Worm (Caenorhabditis elegans) whole organism, L4 larva: ENCODE data around the gene cdr-4.

Experiments used
- F44E2.7 ChIP-seq: fragments of 200-800 bp; sonication (Bioruptor generic); IDR thresholded peaks from 2 replicates; pipeline ENCODE4 v2.1.2; 2022; ENCODE audit warnings: missing genetic modification characterization, missing compliant biosample characterization
- T20F7.1 ChIP-seq: fragments of 200-800 bp; sonication (Bioruptor generic); optimal IDR thresholded peaks from 2 replicates; lab custom pipeline; 2018; ENCODE audit warnings: mild to moderate bottlenecking, missing genetic modification characterization, missing compliant biosample characterization
- T26A8.4 ChIP-seq: fragments of 200-800 bp; sonication (Bioruptor generic); IDR thresholded peaks from 2 replicates; pipeline ENCODE4 v1.3.6; 2022; ENCODE audit warnings: missing genetic modification characterization, missing compliant biosample characterization
- Y105C5A.15 ChIP-seq: fragments of 200-800 bp; sonication (Bioruptor generic); IDR thresholded peaks from 2 replicates; pipeline ENCODE4 v1.3.6; 2022; ENCODE audit warnings: missing genetic modification characterization, missing compliant biosample characterization
- Y48G9A.11 ChIP-seq: fragments of 200-800 bp; sonication (Bioruptor generic); IDR thresholded peaks from 2 replicates; pipeline ENCODE4 v1.3.6; 2022; ENCODE audit warnings: missing genetic modification reagents, missing genetic modification characterization, missing compliant biosample characterization
- ZK546.5 ChIP-seq, 2 experiments: sonication (generic microtip); optimal IDR thresholded peaks; 2 replicates each; lab custom pipeline; 2017; ENCODE audit warnings: missing biosample characterization in 2 of 2, missing genetic modification characterization in 2 of 2
- ceh-82 ChIP-seq: sonication (generic microtip); optimal IDR thresholded peaks from 2 replicates; lab custom pipeline; 2017; ENCODE audit warnings: missing biosample characterization, missing genetic modification characterization
- ces-1 ChIP-seq: fragments of 150-350 bp; sonication (generic microtip); optimal IDR thresholded peaks from 4 replicates; lab custom pipeline; 2014; ENCODE audit warnings: missing biosample characterization, missing genetic modification reagents, missing genetic modification characterization
- daf-16 ChIP-seq, 3 experiments: sonication (generic microtip); optimal IDR thresholded peaks; 2 replicates each; lab custom pipeline; 2016 to 2017; ENCODE audit warnings: missing genetic modification characterization in 3 of 3, missing genetic modification reagents in 3 of 3, mild to moderate bottlenecking in 2 of 3, missing compliant biosample characterization in 2 of 3, missing biosample characterization in 1 of 3, moderate library complexity in 1 of 3
- daf-19 ChIP-seq: fragments of 200-800 bp; sonication (Bioruptor generic); conservative IDR thresholded peaks from 2 replicates; pipeline ENCODE4 v1.3.6; 2022; ENCODE audit warnings: missing genetic modification characterization, missing compliant biosample characterization
- dmd-6 ChIP-seq: fragments of 200-800 bp; sonication (Bioruptor generic); IDR thresholded peaks from 2 replicates; pipeline ENCODE4 v1.3.6; 2022; ENCODE audit warnings: missing genetic modification reagents, missing genetic modification characterization, missing compliant biosample characterization
- dmd-8 ChIP-seq: fragments of 200-800 bp; sonication (Bioruptor generic); IDR thresholded peaks from 2 replicates; pipeline ENCODE4 v1.3.6; 2022; ENCODE audit warnings: missing genetic modification characterization, missing compliant biosample characterization
- dpl-1 ChIP-seq: fragments of 150-350 bp; optimal IDR thresholded peaks from 2 replicates; lab custom pipeline; 2014; ENCODE audit warnings: missing biosample characterization, missing genetic modification reagents, missing genetic modification characterization
- duxl-1 ChIP-seq: sonication (generic microtip); optimal IDR thresholded peaks from 2 replicates; lab custom pipeline; 2016; ENCODE audit warnings: mild to moderate bottlenecking, missing genetic modification characterization, moderate library complexity, missing compliant biosample characterization; ENCODE audit not compliant: poor library complexity
- dve-1 ChIP-seq: sonication (generic microtip); optimal IDR thresholded peaks from 2 replicates; lab custom pipeline; 2017; ENCODE audit warnings: antibody characterized with exemption, mild to moderate bottlenecking, missing genetic modification characterization, missing compliant biosample characterization; ENCODE audit not compliant: insufficient read depth
- hlh-11 ChIP-seq: fragments of 200-800 bp; sonication (Bioruptor generic); optimal IDR thresholded peaks from 2 replicates; lab custom pipeline; 2018; ENCODE audit warnings: mild to moderate bottlenecking, missing genetic modification characterization, missing compliant biosample characterization
- hlh-30 ChIP-seq: sonication (generic microtip); optimal IDR thresholded peaks from 2 replicates; lab custom pipeline; 2017; ENCODE audit warnings: antibody characterized with exemption, mild to moderate bottlenecking, missing genetic modification characterization, missing compliant biosample characterization; ENCODE audit not compliant: insufficient read depth
- hmg-1.1 ChIP-seq: fragments of 200-800 bp; sonication (Bioruptor generic); IDR thresholded peaks from 2 replicates; pipeline ENCODE4 v1.3.6; 2022; ENCODE audit warnings: missing genetic modification reagents, missing genetic modification characterization, missing compliant biosample characterization
- lin-15B ChIP-seq: fragments of 150-350 bp; sonication (generic microtip); optimal IDR thresholded peaks from 3 replicates; lab custom pipeline; 2014; ENCODE audit warnings: missing biosample characterization, missing genetic modification characterization
- madf-5 ChIP-seq, 2 experiments: fragments of 200-800 bp; sonication (Bioruptor generic); IDR thresholded peaks; 2 replicates each; pipeline ENCODE4 v1.3.6; 2022; ENCODE audit warnings: missing compliant biosample characterization in 2 of 2, missing genetic modification characterization in 2 of 2
- mdl-1 ChIP-seq, 2 experiments: fragments of 150-350 bp in 1 of 2; sonication (generic microtip) in 1 of 2; optimal IDR thresholded peaks; 2 replicates each; lab custom pipeline; 2014 to 2017; ENCODE audit warnings: missing biosample characterization in 2 of 2, missing genetic modification characterization in 2 of 2
- mdt-29 ChIP-seq: fragments of 200-800 bp; sonication (Bioruptor generic); IDR thresholded peaks from 2 replicates; pipeline ENCODE4 v1.3.6; 2022; ENCODE audit warnings: missing genetic modification reagents, missing genetic modification characterization, missing compliant biosample characterization
- mep-1 ChIP-seq: fragments of 150-350 bp; sonication (generic microtip); optimal IDR thresholded peaks from 3 replicates; lab custom pipeline; 2014; ENCODE audit warnings: missing biosample characterization, missing genetic modification characterization
- mes-2 ChIP-seq: sonication (generic microtip); optimal IDR thresholded peaks from 2 replicates; lab custom pipeline; 2016; ENCODE audit warnings: missing genotype, mild to moderate bottlenecking, missing genetic modification characterization, missing compliant biosample characterization; ENCODE audit not compliant: poor library complexity, severe bottlenecking
- mxl-2 ChIP-seq: fragments of 200-800 bp; sonication (Bioruptor generic); conservative IDR thresholded peaks from 2 replicates; pipeline ENCODE4 v1.3.6; 2022; ENCODE audit warnings: missing genetic modification reagents, missing genetic modification characterization, missing compliant biosample characterization
- nhr-102 ChIP-seq: sonication (generic microtip); optimal IDR thresholded peaks from 2 replicates; lab custom pipeline; 2016; ENCODE audit warnings: mild to moderate bottlenecking, missing genetic modification characterization, moderate library complexity, missing compliant biosample characterization
- nhr-111 ChIP-seq: fragments of 200-800 bp; sonication (Bioruptor generic); optimal IDR thresholded peaks from 2 replicates; lab custom pipeline; 2018; ENCODE audit warnings: mild to moderate bottlenecking, missing genetic modification characterization, missing compliant biosample characterization
- nhr-28 ChIP-seq: fragments of 150-350 bp; optimal IDR thresholded peaks from 2 replicates; lab custom pipeline; 2014; ENCODE audit warnings: missing biosample characterization, missing genetic modification characterization
- nhr-42 ChIP-seq: fragments of 200-800 bp; sonication (Bioruptor generic); IDR thresholded peaks from 2 replicates; pipeline ENCODE4 v1.3.6; 2022; ENCODE audit warnings: missing genetic modification characterization, missing compliant biosample characterization
- nhr-48 ChIP-seq: sonication (generic microtip); optimal IDR thresholded peaks from 2 replicates; lab custom pipeline; 2016; ENCODE audit warnings: mild to moderate bottlenecking, missing genetic modification characterization, missing compliant biosample characterization
- nhr-6 ChIP-seq: fragments of 150-350 bp; optimal IDR thresholded peaks from 2 replicates; lab custom pipeline; 2014; ENCODE audit warnings: missing biosample characterization, missing genetic modification characterization
- pha-4 ChIP-seq, 2 experiments: fragments of 150-350 bp in 1 of 2; fragments of 200-800 bp in 1 of 2; sonication (Bioruptor generic) in 1 of 2; IDR thresholded peaks in 1 of 2; optimal IDR thresholded peaks in 1 of 2; 2 replicates each; pipeline versions ENCODE4 v1.3.6 to Lab custom; 2014 to 2022; ENCODE audit warnings: missing genetic modification characterization in 2 of 2, missing genetic modification reagents in 2 of 2, missing biosample characterization in 1 of 2, missing compliant biosample characterization in 1 of 2
- skn-1 ChIP-seq: fragments of 150-350 bp; optimal IDR thresholded peaks from 2 replicates; lab custom pipeline; 2014; ENCODE audit warnings: missing biosample characterization, missing genetic modification characterization
- snpc-1.2 ChIP-seq: fragments of 200-800 bp; sonication (Bioruptor generic); IDR thresholded peaks from 2 replicates; pipeline ENCODE4 v1.3.6; 2022; ENCODE audit warnings: missing genetic modification reagents, missing genetic modification characterization, missing compliant biosample characterization
- snpc-4 ChIP-seq: fragments of 150-350 bp; optimal IDR thresholded peaks from 2 replicates; lab custom pipeline; 2014; ENCODE audit warnings: missing biosample characterization, missing genetic modification characterization
- spr-1 ChIP-seq: sonication (generic microtip); optimal IDR thresholded peaks from 2 replicates; lab custom pipeline; 2016; ENCODE audit warnings: mild to moderate bottlenecking, missing genetic modification characterization, missing compliant biosample characterization
- unc-130 ChIP-seq: sonication (generic microtip); optimal IDR thresholded peaks from 2 replicates; lab custom pipeline; 2016; ENCODE audit warnings: missing genetic modification reagents, missing genetic modification characterization, missing compliant biosample characterization
- unc-62 ChIP-seq, 3 experiments: fragments of 150-350 bp in 1 of 3; sonication (generic microtip); optimal IDR thresholded peaks in 2 of 3; peaks in 1 of 3; 1 replicate in 1 of 3; 2 replicates in 2 of 3; lab custom pipeline; 2014 to 2017; ENCODE audit warnings: missing biosample characterization in 3 of 3, missing genetic modification characterization in 3 of 3, missing genetic modification reagents in 3 of 3, missing genotype in 1 of 3
- vab-7 ChIP-seq: fragments of 200-800 bp; sonication (Bioruptor generic); IDR thresholded peaks from 2 replicates; pipeline ENCODE4 v1.3.6; 2022; ENCODE audit warnings: missing genetic modification reagents, missing genetic modification characterization, missing compliant biosample characterization
- zfp-2 ChIP-seq: sonication (generic microtip); optimal IDR thresholded peaks from 2 replicates; lab custom pipeline; 2016; ENCODE audit warnings: mild to moderate bottlenecking, missing genetic modification characterization, missing compliant biosample characterization
- zip-2 ChIP-seq: fragments of 150-350 bp; optimal IDR thresholded peaks from 2 replicates; lab custom pipeline; 2014; ENCODE audit warnings: missing biosample characterization, missing genetic modification characterization
- ztf-7 ChIP-seq: fragments of 150-350 bp; optimal IDR thresholded peaks from 2 replicates; lab custom pipeline; 2014; ENCODE audit warnings: missing biosample characterization, missing genetic modification characterization

cdr-4 gene

DNA sequence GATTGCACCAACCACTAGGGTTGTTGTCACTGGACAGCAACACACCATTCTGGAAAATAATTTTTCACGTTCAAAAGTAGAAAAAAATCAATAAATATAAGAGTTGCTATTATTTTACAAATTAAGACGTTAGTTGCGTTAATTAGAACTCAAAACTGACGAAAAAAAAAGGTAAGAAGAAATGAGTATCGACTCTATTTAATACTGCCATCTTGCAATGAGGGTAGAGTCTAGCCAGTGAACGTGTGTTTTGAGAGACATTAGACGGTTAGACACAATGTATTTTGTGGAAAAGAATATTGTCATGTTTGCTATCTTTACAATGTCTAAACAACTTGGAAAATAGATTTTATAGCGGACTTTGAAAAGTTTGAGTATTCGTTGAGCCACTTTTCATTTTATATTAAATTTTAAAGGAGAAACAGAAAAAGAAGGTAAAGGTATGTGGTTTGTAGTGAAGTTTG is 5.3 kb upstream of the cdr-4 start, which contains the start of gene cdr-6:
Gene cdr-6 (minus strand): TSS at position 51 of the 464 bp plus-strand sequence.
- TF ChIP-seq mep-1, result peak; percentile 12
- TF ChIP-seq T20F7.1 (GFP tag; lab: Kevin White, UChicago), result peak; percentile 18
- no peak for TF ChIP-seq F44E2.7 (GFP tag; lab: Robert Waterston, UW)
- 0 out of 2 replicates have a peak, but pooled peaks have one; percentile 10 for TF ChIP-seq hmg-1.1 (GFP tag; lab: Robert Waterston, UW)
- peak in 1 of 2 experiments; percentile 83 for TF ChIP-seq unc-62 (GFP tag; optimal IDR thresholded peaks at IDR 0.05 in 1 of 2; lab: Kevin White, UChicago)
- no peak for TF ChIP-seq unc-62 (tag; optimal IDR thresholded peaks at IDR 0.05; lab: Kevin White, UChicago)
- no peak for TF ChIP-seq madf-5 (GFP tag; IDR thresholded peaks at IDR 0.05; lab: Robert Waterston, UW)
- TF ChIP-seq Y105C5A.15 (GFP tag; lab: Robert Waterston, UW), result no peak
- peak; percentile 34 for TF ChIP-seq nhr-102 (tag; lab: Kevin White, UChicago)
- TF ChIP-seq hlh-30 (tag; lab: Kevin White, UChicago), result peak; percentile 17
- no peak for TF ChIP-seq snpc-4 (tag; lab: Kevin White, UChicago)
- peak; percentile 77 for TF ChIP-seq nhr-28 (tag; lab: Kevin White, UChicago)
- no peak for TF ChIP-seq ceh-82
- no peak for TF ChIP-seq duxl-1 (tag; lab: Kevin White, UChicago)
- TF ChIP-seq nhr-48, result peak; percentile 13
- TF ChIP-seq dmd-6, result peak; percentile 51
- TF ChIP-seq mdl-1 (tag; optimal IDR thresholded peaks at IDR 0.05; lab: Kevin White, UChicago), result peak in 1 of 2 experiments; percentile 24
- peak; percentile 26 for TF ChIP-seq hlh-11 (tag; lab: Kevin White, UChicago)
- TF ChIP-seq dve-1 (tag; lab: Kevin White, UChicago), result peak; percentile 45
- no peak for TF ChIP-seq daf-16 (GFP tag; optimal IDR thresholded peaks at IDR 0.05; lab: Kevin White, UChicago)
- peak; percentile 79 for TF ChIP-seq daf-16 (tag; optimal IDR thresholded peaks at IDR 0.05; lab: Kevin White, UChicago)
- TF ChIP-seq snpc-1.2 (GFP tag; lab: Robert Waterston, UW), result no peak
- TF ChIP-seq unc-130 (GFP tag; lab: Kevin White, UChicago), result no peak
- no peak for TF ChIP-seq spr-1
- TF ChIP-seq vab-7 (GFP tag; lab: Robert Waterston, UW), result no peak
- TF ChIP-seq nhr-6, result peak; percentile 52

DNA sequence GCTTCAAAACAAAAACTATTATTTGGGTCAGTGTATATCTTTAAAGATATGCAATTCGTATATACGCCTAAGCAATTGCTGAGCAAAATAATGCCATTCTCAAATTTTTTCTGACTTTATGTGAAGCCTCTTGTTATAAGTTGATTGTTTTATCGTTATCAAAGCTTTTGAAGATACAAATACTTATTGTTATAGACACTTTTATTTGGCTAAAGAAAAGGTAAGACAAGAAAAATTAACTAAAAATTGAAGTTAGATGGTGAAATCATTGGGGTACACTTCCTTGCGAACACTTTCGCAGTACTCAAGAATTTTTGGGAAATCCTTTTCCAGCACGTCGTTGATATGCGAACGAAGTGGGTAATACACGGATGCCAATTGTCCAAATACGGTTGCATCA is 3.9 kb upstream of the cdr-4 start:
- peak in 1 of 2 experiments; percentile 80 for TF ChIP-seq unc-62 (GFP tag; optimal IDR thresholded peaks at IDR 0.05 in 1 of 2; lab: Kevin White, UChicago)
- TF ChIP-seq unc-62 (tag; optimal IDR thresholded peaks at IDR 0.05; lab: Kevin White, UChicago), result no peak
- TF ChIP-seq hlh-30 (tag; lab: Kevin White, UChicago), result no peak
- no peak for TF ChIP-seq lin-15B
- TF ChIP-seq, all 104 proteins: peak for 1

- TF ChIP-seq ces-1 (GFP tag; lab: Kevin White, UChicago) (no peak), nhr-28 (tag; lab: Kevin White, UChicago) (peak; percentile 13), mep-1 (no peak)
These were observed 3.5 kb upstream of the cdr-4 start, which contains the start of gene cdr-7 for ce11 chrV:12411909-12412308. Gene cdr-7 (minus strand): TSS chrV:12412113.

DNA sequence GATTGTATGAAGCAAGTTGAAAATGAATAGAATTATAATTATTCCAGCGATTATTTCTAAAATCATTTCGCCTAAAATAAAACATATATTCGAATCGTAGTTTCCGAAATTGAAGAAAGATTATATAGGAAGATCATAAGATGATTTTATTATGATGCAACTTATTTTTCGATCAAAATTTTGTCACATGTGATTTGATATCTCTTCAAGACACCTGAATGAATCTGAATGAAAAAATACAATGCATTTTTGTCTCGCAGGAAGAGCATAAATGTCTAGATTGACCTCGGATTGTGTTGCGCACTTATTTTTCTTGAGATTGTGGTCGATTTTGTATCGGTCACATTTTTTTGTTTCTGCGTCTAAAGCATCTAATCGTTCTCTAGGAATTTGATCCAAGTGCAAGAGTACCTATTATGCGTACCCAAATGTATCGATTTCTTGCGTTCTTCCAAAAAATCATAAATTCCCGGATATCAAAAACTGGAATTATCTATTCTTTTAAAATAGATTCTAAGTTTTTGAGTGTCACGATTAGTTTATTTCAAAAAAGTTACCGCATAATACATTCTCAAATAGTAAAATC is 2.1 kb upstream of the cdr-4 start, which contains the start of gene hrg-2:
Gene hrg-2 (minus strand): TSS at position 98 of the 586 bp plus-strand sequence.
- TF ChIP-seq spr-1 (no peak), T20F7.1 (GFP tag; lab: Kevin White, UChicago) (no peak), mdt-29 (GFP tag; lab: Robert Waterston, UW) (no peak), nhr-42 (GFP tag; lab: Robert Waterston, UW) (no peak), mes-2 (tag; lab: Kevin White, UChicago) (no peak), skn-1 (tag; lab: Kevin White, UChicago) (no peak), F44E2.7 (GFP tag; lab: Robert Waterston, UW) (no peak), zfp-2 (no peak), T26A8.4 (GFP tag; lab: Robert Waterston, UW) (no peak), daf-19 (GFP tag; lab: Robert Waterston, UW) (no peak), pha-4 (GFP tag; IDR thresholded peaks at IDR 0.05; lab: Robert Waterston, UW) (no peak), pha-4 (tag; optimal IDR thresholded peaks at IDR 0.05; lab: Kevin White, UChicago) (no peak), zip-2 (tag; lab: Kevin White, UChicago) (no peak), mxl-2 (GFP tag; lab: Robert Waterston, UW) (no peak), dmd-8 (GFP tag; lab: Robert Waterston, UW) (no peak), ZK546.5 (tag; optimal IDR thresholded peaks at IDR 0.05; lab: Kevin White, UChicago) (no peak), nhr-111 (GFP tag; lab: Kevin White, UChicago) (no peak), ztf-7 (tag; lab: Kevin White, UChicago) (peak; percentile 93), ces-1 (GFP tag; lab: Kevin White, UChicago) (no peak), dpl-1 (GFP tag; lab: Kevin White, UChicago) (no peak), Y48G9A.11 (GFP tag; lab: Robert Waterston, UW) (no peak)
